Worm (Caenorhabditis elegans) whole organism, early embryonic: Measurements from ENCODE around the gene col-153.

ENCODE experiments used
- ama-1 ChIP-seq: fragments of 150-350 bp; optimal IDR thresholded peaks from 2 replicates; lab custom pipeline; 2014
- ets-7 ChIP-seq: sonication (generic microtip); optimal IDR thresholded peaks from 2 replicates; lab custom pipeline; 2016; ENCODE audit warnings: missing genotype, missing genetic modification characterization, missing compliant biosample characterization
- flt-1 ChIP-seq: fragments of 200-800 bp; sonication (Bioruptor generic); IDR thresholded peaks from 2 replicates; pipeline ENCODE4 v1.3.6; 2022; ENCODE audit warnings: missing genetic modification characterization, missing compliant biosample characterization
- sea-1 ChIP-seq: fragments of 200-800 bp; sonication (Bioruptor generic); conservative IDR thresholded peaks from 2 replicates; pipeline ENCODE4 v1.3.6; 2022; ENCODE audit warnings: missing genetic modification characterization, missing compliant biosample characterization
- tbx-11 ChIP-seq: fragments of 200-800 bp; sonication (Bioruptor generic); IDR thresholded peaks from 2 replicates; pipeline ENCODE4 v1.3.6; 2022; ENCODE audit warnings: missing genetic modification characterization, missing compliant biosample characterization
- tbx-37 ChIP-seq: fragments of 200-800 bp; sonication (Bioruptor generic); conservative IDR thresholded peaks from 2 replicates; pipeline ENCODE4 v1.3.6; 2022; ENCODE audit warnings: missing genetic modification reagents, missing genetic modification characterization, missing compliant biosample characterization

ce11 chrV:10921747-10922146 lies 27.9 kb upstream of the col-153 start, which contains the start of gene nas-31:
- no peak for TF ChIP-seq ets-7 (tag; lab: Kevin White, UChicago)
- TF ChIP-seq ama-1 = no peak
- TF ChIP-seq sea-1 (GFP tag; lab: Robert Waterston, UW) = no peak
- no peak for TF ChIP-seq flt-1 (GFP tag; lab: Robert Waterston, UW)
- TF ChIP-seq tbx-37 = no peak
- TF ChIP-seq tbx-11 (GFP tag; lab: Robert Waterston, UW) = no peak
